Worm (Caenorhabditis elegans) whole organism, late embryonic: ENCODE results near the gene K05B2.4.

ENCODE experiments used
- K09A11.1 ChIP-seq: sonication (generic microtip); optimal IDR thresholded peaks from 2 replicates; lab custom pipeline; 2017; ENCODE audit warnings: antibody characterized with exemption, mild to moderate bottlenecking, missing genetic modification characterization, missing compliant biosample characterization; ENCODE audit not compliant: insufficient read depth
- ceh-19 ChIP-seq: fragments of 200-800 bp; sonication (Bioruptor generic); optimal IDR thresholded peaks from 2 replicates; lab custom pipeline; 2018; ENCODE audit warnings: mild to moderate bottlenecking, missing genetic modification characterization, missing compliant biosample characterization
- ceh-9 ChIP-seq: sonication (generic microtip); optimal IDR thresholded peaks from 2 replicates; lab custom pipeline; 2016; ENCODE audit warnings: mild to moderate bottlenecking, missing genetic modification characterization, inconsistent platforms, missing compliant biosample characterization
- dve-1 ChIP-seq: sonication (generic microtip); optimal IDR thresholded peaks from 2 replicates; lab custom pipeline; 2017; ENCODE audit warnings: antibody characterized with exemption, mild to moderate bottlenecking, missing genetic modification characterization, missing compliant biosample characterization
- ref-2 ChIP-seq: sonication (generic microtip); optimal IDR thresholded peaks from 2 replicates; lab custom pipeline; 2016; ENCODE audit warnings: missing genetic modification characterization, missing compliant biosample characterization
- sdc-2 ChIP-seq: sonication (generic microtip); optimal IDR thresholded peaks from 2 replicates; lab custom pipeline; 2016; ENCODE audit warnings: missing genotype, missing genetic modification characterization, missing compliant biosample characterization
- sox-2 ChIP-seq: fragments of 200-800 bp; sonication (Bioruptor generic); IDR thresholded peaks from 2 replicates; pipeline ENCODE4 v1.3.6; 2022; ENCODE audit warnings: missing genetic modification reagents, missing genetic modification characterization, missing compliant biosample characterization
- tbx-2 ChIP-seq: sonication (generic microtip); optimal IDR thresholded peaks from 2 replicates; lab custom pipeline; 2016; ENCODE audit warnings: missing genetic modification characterization, missing compliant biosample characterization
- tbx-7 ChIP-seq: sonication (generic microtip); optimal IDR thresholded peaks from 2 replicates; lab custom pipeline; 2016; ENCODE audit warnings: missing genotype, missing genetic modification characterization, missing compliant biosample characterization
- unc-3 ChIP-seq, 2 experiments: fragments of 200-800 bp in 1 of 2; sonication (Bioruptor generic) in 1 of 2; sonication (generic microtip) in 1 of 2; conservative IDR thresholded peaks in 1 of 2; optimal IDR thresholded peaks in 1 of 2; 2 replicates each; pipeline versions ENCODE4 v1.3.6 to Lab custom; 2016 to 2022; ENCODE audit warnings: missing compliant biosample characterization in 2 of 2, missing genetic modification characterization in 2 of 2, missing genetic modification reagents in 1 of 2

DNA sequence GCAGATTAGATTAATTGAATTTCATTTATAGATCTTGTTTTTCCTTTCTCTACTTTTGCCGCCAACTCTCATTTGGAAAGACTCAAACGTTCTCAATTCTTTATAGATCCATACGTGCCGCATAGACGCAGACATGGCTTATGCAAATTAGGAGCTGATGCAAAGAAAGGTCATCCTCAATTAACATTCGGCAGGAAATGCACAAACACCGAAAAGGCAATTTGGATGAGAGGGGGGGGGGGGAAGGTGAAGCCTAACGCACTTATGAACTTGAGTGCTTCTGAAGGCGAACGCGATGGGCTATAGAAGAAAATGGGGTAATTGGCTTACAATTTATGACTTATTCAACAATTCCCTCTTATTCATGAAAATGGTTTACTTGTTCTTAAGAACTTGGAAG lies 51.2 kb downstream of the K05B2.4 start:
- TF ChIP-seq ceh-19 (GFP tag; lab: Kevin White, UChicago) (no peak), tbx-7 (tag; lab: Kevin White, UChicago) (no peak), dve-1 (tag; lab: Kevin White, UChicago) (no peak), unc-3 (GFP tag; conservative IDR thresholded peaks at IDR 0.05; lab: Robert Waterston, UW) (no peak), unc-3 (tag; optimal IDR thresholded peaks at IDR 0.05; lab: Kevin White, UChicago) (no peak), tbx-2 (tag; lab: Kevin White, UChicago) (no peak), ceh-9 (tag; lab: Kevin White, UChicago) (no peak), K09A11.1 (tag; lab: Kevin White, UChicago) (no peak), sdc-2 (no peak), sox-2 (GFP tag; lab: Robert Waterston, UW) (no peak), ref-2 (tag; lab: Kevin White, UChicago) (no peak)
